Fruit fly (Drosophila melanogaster) whole organism, embryonic: Measurements from ENCODE around the gene Ubc7.

Experiments
- Ada2b ChIP-seq: fragments of 200-800 bp; sonication (Bioruptor generic); IDR thresholded peaks from 2 replicates; pipeline ENCODE4 v1.3.6; 2022; ENCODE audit warnings: missing biosample characterization, missing genetic modification characterization
- CG10462 ChIP-seq: fragments of 200-800 bp; sonication (Bioruptor generic); optimal IDR thresholded peaks from 2 replicates; lab custom pipeline; 2016; ENCODE audit warnings: missing biosample characterization, missing genetic modification characterization
- CG10565 ChIP-seq: fragments of 200-800 bp; sonication (Bioruptor generic); optimal IDR thresholded peaks from 3 replicates; lab custom pipeline; 2016; ENCODE audit warnings: missing biosample characterization, mild to moderate bottlenecking, missing genetic modification characterization
- CG12155 ChIP-seq: fragments of 200-800 bp; sonication (Bioruptor generic); optimal IDR thresholded peaks from 3 replicates; lab custom pipeline; 2016; ENCODE audit warnings: missing biosample characterization, missing genetic modification characterization
- CG15073 ChIP-seq: fragments of 200-800 bp; sonication (Bioruptor generic); optimal IDR thresholded peaks from 2 replicates; lab custom pipeline; 2016; ENCODE audit warnings: missing biosample characterization, missing genetic modification characterization
- CG17328 ChIP-seq: fragments of 200-800 bp; sonication (Bioruptor generic); IDR thresholded peaks from 2 replicates; pipeline ENCODE4 v1.3.6; 2022; ENCODE audit warnings: missing biosample characterization, missing genetic modification characterization
- CG17612 ChIP-seq: fragments of 200-800 bp; sonication (Bioruptor generic); IDR thresholded peaks from 2 replicates; pipeline ENCODE4 v1.3.6; 2022; ENCODE audit warnings: missing biosample characterization, missing genetic modification characterization
- CG4820 ChIP-seq: fragments of 200-800 bp; sonication (Bioruptor generic); optimal IDR thresholded peaks from 3 replicates; lab custom pipeline; 2016; ENCODE audit warnings: missing biosample characterization, missing genetic modification characterization
- CG6654 ChIP-seq: fragments of 200-800 bp; sonication (Bioruptor generic); optimal IDR thresholded peaks from 2 replicates; lab custom pipeline; 2017; ENCODE audit warnings: missing biosample characterization, mild to moderate bottlenecking, missing genetic modification characterization
- CG6765 ChIP-seq: fragments of 200-800 bp; sonication (Bioruptor generic); optimal IDR thresholded peaks from 3 replicates; lab custom pipeline; 2017; ENCODE audit warnings: missing biosample characterization, mild to moderate bottlenecking, missing genetic modification characterization
- Dbx ChIP-seq: fragments of 200-800 bp; sonication (Bioruptor generic); IDR thresholded peaks from 3 replicates; pipeline ENCODE4 v1.3.6; 2022; ENCODE audit warnings: missing biosample characterization, missing genetic modification characterization
- Dfd ChIP-seq, 2 experiments: fragments of >200 bp; optimal IDR thresholded peaks; 2 replicates each; lab custom pipeline; 2017; ENCODE audit warnings: missing biosample characterization in 2 of 2, missing genetic modification characterization in 2 of 2
- Dip2 ChIP-seq: fragments of 200-800 bp; sonication (Bioruptor generic); IDR thresholded peaks from 2 replicates; pipeline ENCODE4 v1.3.6; 2022; ENCODE audit warnings: missing biosample characterization, missing genetic modification characterization
- Dip3 ChIP-seq: fragments of 200-800 bp; sonication (Bioruptor generic); optimal IDR thresholded peaks from 3 replicates; lab custom pipeline; 2016; ENCODE audit warnings: missing biosample characterization, missing genetic modification characterization
- Ets97D ChIP-seq: fragments of 200-800 bp; sonication (Bioruptor generic); optimal IDR thresholded peaks from 3 replicates; lab custom pipeline; 2016; ENCODE audit warnings: missing biosample characterization, missing genetic modification characterization
- Gug ChIP-seq: fragments of 200-800 bp; sonication (Bioruptor generic); IDR thresholded peaks from 4 replicates; pipeline ENCODE4 v1.3.6; 2022; ENCODE audit warnings: missing biosample characterization, missing genetic modification characterization
- HLH54F ChIP-seq: fragments of 200-800 bp; sonication (Bioruptor generic); optimal IDR thresholded peaks from 3 replicates; lab custom pipeline; 2016; ENCODE audit warnings: missing biosample characterization, missing genetic modification characterization
- Hey ChIP-seq: fragments of 200-800 bp; sonication (Bioruptor generic); optimal IDR thresholded peaks from 3 replicates; lab custom pipeline; 2018; ENCODE audit warnings: missing biosample characterization, mild to moderate bottlenecking, missing genetic modification characterization
- Jarid2 ChIP-seq: fragments of 200-800 bp; sonication (Bioruptor generic); optimal IDR thresholded peaks from 3 replicates; lab custom pipeline; 2017; ENCODE audit warnings: mild to moderate bottlenecking, missing biosample characterization, missing genetic modification reagents, missing genetic modification characterization
- Lim3 ChIP-seq: fragments of 200-800 bp; sonication (Bioruptor generic); IDR thresholded peaks from 2 replicates; pipeline ENCODE4 v1.3.6; 2022; ENCODE audit warnings: missing biosample characterization, missing genetic modification characterization
- Mad ChIP-seq: fragments of 200-800 bp; sonication (Bioruptor generic); optimal IDR thresholded peaks from 2 replicates; lab custom pipeline; 2016; ENCODE audit warnings: missing biosample characterization, missing genetic modification characterization
- Med ChIP-seq: fragments of 200-800 bp; sonication (Bioruptor generic); peaks from one replicate; lab custom pipeline; 2016; ENCODE audit warnings: missing biosample characterization, missing genetic modification characterization, mild to moderate bottlenecking, inconsistent platforms, moderate library complexity
- Meics ChIP-seq: fragments of 200-800 bp; sonication (Bioruptor generic); optimal IDR thresholded peaks from 2 replicates; lab custom pipeline; 2017; ENCODE audit warnings: missing biosample characterization, mild to moderate bottlenecking, missing genetic modification characterization
- NC2β ChIP-seq: fragments of 200-800 bp; sonication (Bioruptor generic); optimal IDR thresholded peaks from 2 replicates; lab custom pipeline; 2016; ENCODE audit warnings: missing biosample characterization, missing genetic modification characterization
- PHDP ChIP-seq: fragments of 200-800 bp; sonication (Bioruptor generic); optimal IDR thresholded peaks from 3 replicates; lab custom pipeline; 2018; ENCODE audit warnings: missing biosample characterization, mild to moderate bottlenecking, missing genetic modification characterization, moderate library complexity
- Poxn ChIP-seq: fragments of 200-800 bp; sonication (Bioruptor generic); IDR thresholded peaks from 2 replicates; pipeline ENCODE4 v1.3.6; 2022; ENCODE audit warnings: missing biosample characterization, missing genetic modification characterization
- Ravus ChIP-seq: fragments of 200-800 bp; sonication (Bioruptor generic); IDR thresholded peaks from 2 replicates; pipeline ENCODE4 v1.3.6; 2022; ENCODE audit warnings: missing biosample characterization, missing genetic modification characterization
- Xbp1 ChIP-seq: fragments of 200-800 bp; sonication (Bioruptor generic); optimal IDR thresholded peaks from 3 replicates; lab custom pipeline; 2016; ENCODE audit warnings: missing biosample characterization, mild to moderate bottlenecking, missing genetic modification characterization
- ap ChIP-seq: fragments of 200-800 bp; sonication (Bioruptor generic); IDR thresholded peaks from 2 replicates; pipeline ENCODE4 v1.3.6; 2022; ENCODE audit warnings: missing biosample characterization, missing genetic modification characterization
- ara ChIP-seq: fragments of 200-800 bp; sonication (Bioruptor generic); IDR thresholded peaks from 2 replicates; pipeline ENCODE4 v1.3.6; 2022; ENCODE audit warnings: missing biosample characterization, missing genetic modification characterization
- bsh ChIP-seq, 2 experiments: fragments of 200-800 bp; sonication (Bioruptor generic); optimal IDR thresholded peaks; 2 replicates each; lab custom pipeline; 2017 to 2018; ENCODE audit warnings: mild to moderate bottlenecking in 2 of 2, missing biosample characterization in 2 of 2, missing genetic modification characterization in 2 of 2, moderate library complexity in 1 of 2
- cwo ChIP-seq: fragments of 200-800 bp; sonication (Bioruptor generic); optimal IDR thresholded peaks from 3 replicates; lab custom pipeline; 2017; ENCODE audit warnings: missing biosample characterization, missing genetic modification characterization, mild to moderate bottlenecking, moderate library complexity, missing genetic modification reagents
- danr ChIP-seq: fragments of 200-800 bp; sonication (Bioruptor generic); IDR thresholded peaks from 2 replicates; pipeline ENCODE4 v1.3.6; 2022; ENCODE audit warnings: missing biosample characterization, missing genetic modification characterization
- ewg ChIP-seq: fragments of 200-800 bp; sonication (Bioruptor generic); optimal IDR thresholded peaks from 3 replicates; lab custom pipeline; 2017; ENCODE audit warnings: mild to moderate bottlenecking, missing biosample characterization, missing genetic modification reagents, missing genetic modification characterization
- fu2 ChIP-seq: fragments of 200-800 bp; sonication (Bioruptor generic); optimal IDR thresholded peaks from 2 replicates; lab custom pipeline; 2016; ENCODE audit warnings: missing biosample characterization, missing genetic modification characterization
- gro ChIP-seq: fragments of 200-800 bp; sonication (Bioruptor generic); optimal IDR thresholded peaks from 2 replicates; lab custom pipeline; 2016; ENCODE audit warnings: missing biosample characterization, missing genetic modification characterization
- gsb ChIP-seq: fragments of 200-800 bp; sonication (Bioruptor generic); IDR thresholded peaks from 2 replicates; pipeline ENCODE4 v1.3.6; 2022; ENCODE audit warnings: missing biosample characterization, missing genetic modification characterization
- h ChIP-seq: fragments of >200 bp; optimal IDR thresholded peaks from 2 replicates; lab custom pipeline; 2017
- jing ChIP-seq: fragments of 200-800 bp; sonication (Bioruptor generic); optimal IDR thresholded peaks from 2 replicates; lab custom pipeline; 2018; ENCODE audit warnings: missing biosample characterization, mild to moderate bottlenecking, missing genetic modification characterization
- lilli ChIP-seq: fragments of 200-800 bp; sonication (Bioruptor generic); optimal IDR thresholded peaks from 3 replicates; lab custom pipeline; 2016; ENCODE audit warnings: missing biosample characterization, missing genetic modification characterization
- pan ChIP-seq, 4 experiments: fragments of >200 bp in 3 of 4; fragments of 200-800 bp in 1 of 4; sonication (Bioruptor generic) in 1 of 4; optimal IDR thresholded peaks in 3 of 4; IDR thresholded peaks in 1 of 4; 2 replicates each; pipeline versions ENCODE4 v1.3.6 to Lab custom; 2017 to 2022; ENCODE audit warnings: missing biosample characterization in 2 of 4, missing genetic modification characterization in 2 of 4, mixed read lengths in 1 of 4
- pita ChIP-seq: fragments of 200-800 bp; sonication (Bioruptor generic); optimal IDR thresholded peaks from 2 replicates; lab custom pipeline; 2017; ENCODE audit warnings: missing biosample characterization, mild to moderate bottlenecking, missing genetic modification characterization
- psq ChIP-seq: fragments of 200-800 bp; sonication (Bioruptor generic); optimal IDR thresholded peaks from 2 replicates; lab custom pipeline; 2017; ENCODE audit warnings: missing biosample characterization, missing genetic modification characterization
- ranshi ChIP-seq: fragments of 200-800 bp; sonication (Bioruptor generic); IDR thresholded peaks from 2 replicates; pipeline ENCODE4 v1.3.6; 2022; ENCODE audit warnings: missing biosample characterization, missing genetic modification characterization
- tin ChIP-seq: fragments of 200-800 bp; sonication (Bioruptor generic); optimal IDR thresholded peaks from 3 replicates; lab custom pipeline; 2016; ENCODE audit warnings: missing biosample characterization, missing genetic modification characterization
- toy ChIP-seq: fragments of 200-800 bp; sonication (Bioruptor generic); IDR thresholded peaks from 2 replicates; pipeline ENCODE4 v1.3.6; 2022; ENCODE audit warnings: missing biosample characterization, missing genetic modification characterization
- unc-4 ChIP-seq: fragments of 200-800 bp; sonication (Bioruptor generic); IDR thresholded peaks from 2 replicates; pipeline ENCODE4 v1.3.6; 2022; ENCODE audit warnings: missing biosample characterization, missing genetic modification characterization; ENCODE audit not compliant: partially characterized antibody
- zen2 ChIP-seq: fragments of 200-800 bp; sonication (Bioruptor generic); IDR thresholded peaks from 3 replicates; pipeline ENCODE4 v1.3.6; 2022; ENCODE audit warnings: missing biosample characterization, missing genetic modification characterization; ENCODE audit not compliant: partially characterized antibody
- zf30C ChIP-seq: fragments of 200-800 bp; sonication (Bioruptor generic); optimal IDR thresholded peaks from 3 replicates; lab custom pipeline; 2018; ENCODE audit warnings: missing biosample characterization, mild to moderate bottlenecking, missing genetic modification characterization

Ubc7 gene

dm6 chrX:16637594-16638485 is 44.4 kb downstream of the Ubc7 start, which contains the start of gene RpS19a (continued):
- peak; percentile 34; the same call in 1 of the 2 replicates for TF ChIP-seq Ada2b
- TF ChIP-seq Gug (GFP tag; lab: Robert Waterston, UW): peak; percentile 38; the same call in 2 of the 4 replicates
- TF ChIP-seq HLH54F: peak; percentile 16
- no peak for TF ChIP-seq Ravus (GFP tag; lab: Robert Waterston, UW)
- TF ChIP-seq zen2: no peak; the same call in 2 of the 3 replicates
- TF ChIP-seq bsh (GFP tag; optimal IDR thresholded peaks at IDR 0.05; lab: Kevin White, UChicago): peak; percentile 15 to 64
- TF ChIP-seq Lim3 (GFP tag; lab: Robert Waterston, UW): no peak
- TF ChIP-seq PHDP (tag; lab: Kevin White, UChicago): peak; percentile 77
- TF ChIP-seq Med (GFP tag; lab: Kevin White, UChicago): peak; percentile 97
- TF ChIP-seq ap (GFP tag; lab: Robert Waterston, UW): peak; percentile 66
- TF ChIP-seq gro (GFP tag; lab: Kevin White, UChicago): peak; percentile 53
- no peak for TF ChIP-seq Dfd (GFP tag; optimal IDR thresholded peaks at IDR 0.05; lab: Kevin White, UChicago)
- no peak for TF ChIP-seq unc-4 (GFP tag; lab: Robert Waterston, UW)
- peak; percentile 38 for TF ChIP-seq CG4820 (GFP tag; lab: Kevin White, UChicago)
- 0 out of 2 replicates have a peak, but pooled peaks have one; percentile 14 for TF ChIP-seq danr (GFP tag; lab: Robert Waterston, UW)
- TF ChIP-seq Dip2 (GFP tag; lab: Robert Waterston, UW): no peak
- TF ChIP-seq CG17612 (GFP tag; lab: Robert Waterston, UW): peak; percentile 27; the same call in 1 of the 2 replicates
- TF ChIP-seq toy (GFP tag; lab: Robert Waterston, UW): peak; percentile 26; the same call in 1 of the 2 replicates
- peak; percentile 62 for TF ChIP-seq Jarid2
- TF ChIP-seq ranshi: peak; percentile 72
- TF ChIP-seq tin (GFP tag; lab: Kevin White, UChicago): peak; percentile 40
- TF ChIP-seq CG17328 (GFP tag; lab: Robert Waterston, UW): peak; percentile 89
- TF ChIP-seq pan (optimal IDR thresholded peaks at IDR 0.05; lab: Kevin White, UChicago): no peak
- TF ChIP-seq pan (GFP tag; optimal IDR thresholded peaks at IDR 0.05 in 1 of 2, IDR thresholded peaks at IDR 0.05 in 1 of 2): peak in 1 of 2 experiments; percentile 72
- TF ChIP-seq gsb: 0 out of 2 replicates have a peak, but pooled peaks have one; percentile 48
- TF ChIP-seq ara: peak; percentile 77
- TF ChIP-seq cwo (GFP tag; lab: Kevin White, UChicago): peak; percentile 55
- TF ChIP-seq ewg: peak; percentile 54
- TF ChIP-seq zf30C (GFP tag; lab: Kevin White, UChicago): peak; percentile 42
- peak; percentile 15; the same call in 1 of the 2 replicates for TF ChIP-seq Poxn (GFP tag; lab: Robert Waterston, UW)
- no peak for TF ChIP-seq CG10462
- peak; percentile 87 for TF ChIP-seq NC2β
- TF ChIP-seq fu2 (GFP tag; lab: Kevin White, UChicago): peak; percentile 34
- TF ChIP-seq Ets97D: peak; percentile 99
- peak; percentile 57 for TF ChIP-seq Mad (GFP tag; lab: Kevin White, UChicago)
- TF ChIP-seq CG6654 (GFP tag; lab: Kevin White, UChicago): peak; percentile 55
- peak; percentile 56 for TF ChIP-seq Xbp1 (GFP tag; lab: Kevin White, UChicago)
- TF ChIP-seq Hey (tag; lab: Kevin White, UChicago): peak; percentile 74
- TF ChIP-seq Meics (GFP tag; lab: Kevin White, UChicago): peak; percentile 89
- TF ChIP-seq lilli (GFP tag; lab: Kevin White, UChicago): peak; percentile 48
- TF ChIP-seq Dip3 (GFP tag; lab: Kevin White, UChicago): peak; percentile 17
- TF ChIP-seq jing (GFP tag; lab: Kevin White, UChicago): no peak
- TF ChIP-seq CG15073 (GFP tag; lab: Kevin White, UChicago): no peak
- TF ChIP-seq pita (GFP tag; lab: Kevin White, UChicago): no peak
- no peak for TF ChIP-seq h (lab: Kevin White, UChicago)
- peak; percentile 27 for TF ChIP-seq CG12155
- peak; percentile 66 for TF ChIP-seq Dbx (GFP tag; lab: Robert Waterston, UW)
- TF ChIP-seq CG10565 (GFP tag; lab: Kevin White, UChicago): no peak
- TF ChIP-seq psq (GFP tag; lab: Kevin White, UChicago): no peak
- peak; percentile 89 for TF ChIP-seq CG6765 (GFP tag; lab: Kevin White, UChicago)
